Worm (Caenorhabditis elegans) whole organism, L4/young adult: ENCODE results near the gene F32A5.8.

Experiments
- W03F9.2 ChIP-seq: fragments of 150-350 bp; optimal IDR thresholded peaks from 2 replicates; lab custom pipeline; 2014; ENCODE audit warnings: missing biosample characterization, missing genetic modification characterization
- dao-5 ChIP-seq: sonication (generic microtip); optimal IDR thresholded peaks from 2 replicates; lab custom pipeline; 2016; ENCODE audit warnings: missing genotype, missing genetic modification characterization, moderate library complexity, missing compliant biosample characterization
- him-1 ChIP-seq: sonication (generic microtip); optimal IDR thresholded peaks from 2 replicates; lab custom pipeline; 2016; ENCODE audit warnings: missing genotype, missing genetic modification reagents, missing genetic modification characterization, missing compliant biosample characterization

DNA sequence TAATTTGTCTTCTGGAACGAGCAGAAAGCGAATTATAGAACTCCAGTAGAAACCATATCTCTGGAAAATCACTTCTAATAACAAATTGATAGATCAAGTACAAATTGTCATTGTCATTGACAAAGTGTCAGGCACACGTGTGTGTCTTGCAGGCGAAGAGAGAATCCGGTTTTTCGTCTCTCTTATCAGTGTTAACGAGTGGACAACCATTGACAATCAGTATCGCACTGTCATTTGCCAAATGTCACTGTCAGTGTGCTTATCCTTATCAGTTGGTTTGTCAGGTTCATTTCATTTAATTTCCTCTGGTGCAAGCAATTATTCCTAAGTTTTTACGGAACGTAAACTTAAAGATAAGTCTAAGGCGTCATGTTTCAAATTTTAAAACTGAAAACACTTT is 17.6 kb downstream of the F32A5.8 start:
- TF ChIP-seq dao-5 (tag; lab: Kevin White, UChicago) (no peak), him-1 (no peak), W03F9.2 (tag; lab: Kevin White, UChicago) (no peak)
